Worm (Caenorhabditis elegans): ENCODE data around the gene srz-78.

srz-78 gene

DNA sequence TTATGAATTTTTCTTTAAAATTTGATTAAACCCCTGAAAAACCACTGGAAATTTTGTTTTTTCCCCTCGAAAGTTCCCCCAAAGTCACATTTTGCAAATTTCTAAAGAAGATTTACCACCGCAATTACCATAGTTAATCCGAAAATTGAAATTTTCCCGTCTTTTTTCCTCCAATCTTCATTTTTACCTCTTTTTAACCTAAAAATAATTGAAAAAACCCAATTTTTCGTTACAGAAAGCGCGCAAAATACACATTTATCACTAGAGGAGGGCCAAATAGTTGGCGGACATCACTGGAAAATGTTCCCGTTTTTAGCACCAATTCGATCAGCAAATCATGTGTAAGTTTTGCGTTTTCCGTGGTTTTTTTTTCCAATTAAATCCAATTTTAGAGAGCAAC, 25.0 kb downstream of the srz-78 start, which contains the start of gene unc-33:
Gene unc-33, plus strand, starts transcription at position 301 of the 400 bp plus-strand sequence.
- TF ChIP-seq ceh-45 (GFP tag; IDR thresholded peaks at IDR 0.05): no peak
- no peak for TF ChIP-seq K02D7.2 (tag; optimal IDR thresholded peaks at IDR 0.05)
- no peak for TF ChIP-seq F13H6.1 (tag; optimal IDR thresholded peaks at IDR 0.05)
- no peak for TF ChIP-seq syd-9 (tag; optimal IDR thresholded peaks at IDR 0.05)
- TF ChIP-seq pat-9 (tag; optimal IDR thresholded peaks at IDR 0.05): no peak
- no peak for TF ChIP-seq unc-55 (GFP tag; optimal IDR thresholded peaks at IDR 0.05)
- TF ChIP-seq elt-4 (tag; optimal IDR thresholded peaks at IDR 0.05): no peak
- no peak for TF ChIP-seq ceh-22 (tag; optimal IDR thresholded peaks at IDR 0.05)
- no peak for TF ChIP-seq ceh-31 (tag; optimal IDR thresholded peaks at IDR 0.05)
- TF ChIP-seq ztf-16 (tag; optimal IDR thresholded peaks at IDR 0.05): no peak
- no peak for TF ChIP-seq Y22D7AL.16 (tag; optimal IDR thresholded peaks at IDR 0.05)

DNA sequence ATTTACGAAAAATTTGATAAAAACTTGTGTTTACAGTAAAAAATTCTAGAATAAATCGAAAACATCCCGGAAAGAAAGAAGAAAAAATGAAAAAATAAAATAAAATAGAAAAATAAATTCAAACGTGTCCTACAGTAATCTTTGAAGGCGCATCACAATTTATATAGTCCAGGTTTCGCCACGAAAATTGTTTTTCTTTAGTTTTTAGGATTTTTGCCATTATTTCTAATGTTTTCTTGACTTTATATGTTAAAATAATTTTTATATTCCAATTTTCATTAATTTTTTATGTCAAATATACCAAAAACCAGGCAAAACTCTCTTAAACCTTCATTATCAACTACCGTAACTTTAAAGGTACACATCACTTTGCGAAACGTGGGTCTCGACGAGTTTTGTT, 26.0 kb downstream of the srz-78 start:
- no peak for TF ChIP-seq odd-2 (tag; optimal IDR thresholded peaks at IDR 0.05)
- TF ChIP-seq nhr-232 (tag; optimal IDR thresholded peaks at IDR 0.05): no peak
- TF ChIP-seq unc-55 (GFP tag; optimal IDR thresholded peaks at IDR 0.05): no peak
- TF ChIP-seq dve-1 (tag; optimal IDR thresholded peaks at IDR 0.05): no peak
- TF ChIP-seq hlh-15 (tag; optimal IDR thresholded peaks at IDR 0.05): no peak
- TF ChIP-seq C08G9.2 (tag; optimal IDR thresholded peaks at IDR 0.05): no peak
- TF ChIP-seq ceh-31 (tag; optimal IDR thresholded peaks at IDR 0.05): no peak
- no peak for TF ChIP-seq ttx-3 (tag; optimal IDR thresholded peaks at IDR 0.05)

DNA sequence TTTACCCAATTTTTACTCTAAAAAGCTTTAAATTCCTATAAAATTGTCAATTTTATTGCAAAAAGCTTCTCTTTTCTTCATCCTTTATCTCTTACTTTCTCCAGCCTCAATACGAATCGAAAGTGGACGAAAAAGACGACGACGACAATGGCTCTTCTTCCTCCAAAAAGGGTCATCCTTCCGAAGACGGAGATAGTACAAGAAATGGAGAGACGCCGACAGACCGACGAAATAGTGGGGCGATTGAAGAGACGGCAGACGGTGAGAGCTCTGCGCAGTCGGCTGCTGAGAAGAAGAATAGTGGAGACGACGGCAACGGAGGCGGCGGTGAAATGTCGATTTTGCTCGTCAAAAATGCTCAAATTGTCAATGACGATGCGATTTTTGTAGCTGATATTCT, 27.8 kb downstream of the srz-78 start:
- peak; percentile 50 for TF ChIP-seq unc-55 (GFP tag; optimal IDR thresholded peaks at IDR 0.05)
- no peak for TF ChIP-seq fax-1 (tag; optimal IDR thresholded peaks at IDR 0.05)
- TF ChIP-seq ceh-31 (tag; optimal IDR thresholded peaks at IDR 0.05): peak; percentile 46
- TF ChIP-seq fkh-10 (GFP tag; optimal IDR thresholded peaks at IDR 0.05): no peak
- no peak for TF ChIP-seq ceh-18 (tag; optimal IDR thresholded peaks at IDR 0.05)
- TF ChIP-seq nfya-1 (tag; optimal IDR thresholded peaks at IDR 0.05): peak; percentile 29
- TF ChIP-seq hlh-13 (GFP tag; optimal IDR thresholded peaks at IDR 0.05): no peak

DNA sequence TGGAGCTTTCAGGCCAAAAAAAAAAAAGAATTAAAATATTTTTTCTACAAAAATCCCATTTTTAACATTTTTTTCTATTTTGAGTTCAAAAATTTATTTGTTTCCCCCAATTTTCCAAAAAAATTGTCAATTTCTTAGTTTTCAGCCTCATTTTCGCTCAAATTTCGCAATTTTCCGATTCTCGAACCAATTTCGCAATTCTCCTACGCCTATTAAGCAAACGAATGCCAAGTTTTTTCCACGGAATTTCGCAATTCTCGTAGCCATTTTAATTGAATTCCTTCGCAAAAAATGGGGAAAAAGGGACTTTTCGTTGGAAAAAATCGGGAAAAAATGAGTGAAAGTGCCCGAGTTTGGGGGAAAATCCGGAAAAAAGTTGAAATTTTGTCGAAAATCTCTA, 28.8 kb downstream of the srz-78 start:
- TF ChIP-seq syd-9 (tag; optimal IDR thresholded peaks at IDR 0.05): no peak
- TF ChIP-seq unc-3 (GFP tag; conservative IDR thresholded peaks at IDR 0.05): no peak
- TF ChIP-seq unc-3 (tag; optimal IDR thresholded peaks at IDR 0.05): no peak
- TF ChIP-seq Y22D7AL.16 (tag; optimal IDR thresholded peaks at IDR 0.05): no peak
- no peak for TF ChIP-seq pha-4 (tag; optimal IDR thresholded peaks at IDR 0.05)
- no peak for TF ChIP-seq tbx-7 (tag; optimal IDR thresholded peaks at IDR 0.05)
- TF ChIP-seq pqm-1 (tag; optimal IDR thresholded peaks at IDR 0.05): no peak
- no peak for TF ChIP-seq dve-1 (tag; optimal IDR thresholded peaks at IDR 0.05)
- no peak for TF ChIP-seq pax-1 (tag; optimal IDR thresholded peaks at IDR 0.05)
- no peak for TF ChIP-seq npax-4 (tag; optimal IDR thresholded peaks at IDR 0.05)
- no peak for TF ChIP-seq nhr-232 (tag; optimal IDR thresholded peaks at IDR 0.05)
- no peak for TF ChIP-seq ceh-9 (tag; optimal IDR thresholded peaks at IDR 0.05)
- no peak for TF ChIP-seq C08G9.2 (tag; optimal IDR thresholded peaks at IDR 0.05)
- TF ChIP-seq elt-4 (tag; optimal IDR thresholded peaks at IDR 0.05): no peak
- no peak for TF ChIP-seq ceh-2 (tag; optimal IDR thresholded peaks at IDR 0.05)
- no peak for TF ChIP-seq unc-86 (tag; optimal IDR thresholded peaks at IDR 0.05)
- TF ChIP-seq C38D4.7 (GFP tag; optimal IDR thresholded peaks at IDR 0.05): no peak
- no peak for TF ChIP-seq ahr-1 (tag; optimal IDR thresholded peaks at IDR 0.05)
- no peak for TF ChIP-seq fkh-10 (GFP tag; optimal IDR thresholded peaks at IDR 0.05)

DNA sequence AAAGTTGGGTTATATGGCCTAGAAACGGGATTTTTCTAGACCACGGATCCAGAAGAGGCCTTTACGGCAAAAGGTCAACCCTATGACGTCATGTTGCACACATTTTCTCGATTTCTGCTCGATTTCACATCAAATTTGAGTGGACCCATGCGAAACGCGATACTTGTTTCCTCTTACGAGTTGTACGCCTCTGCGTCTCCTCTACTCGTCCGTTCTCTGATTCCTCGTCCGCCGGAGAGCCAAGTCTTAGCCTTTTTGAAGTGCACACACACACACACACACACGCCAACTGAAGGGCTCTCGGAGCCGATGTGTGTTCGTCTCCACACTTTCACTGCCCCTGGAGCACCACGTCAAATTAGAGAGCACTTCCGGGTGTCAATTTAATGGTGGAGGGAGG, 29.4 kb downstream of the srz-78 start:
- TF ChIP-seq pqm-1 (tag; optimal IDR thresholded peaks at IDR 0.05) (no peak), pha-4 (tag; optimal IDR thresholded peaks at IDR 0.05) (no peak), C38D4.7 (GFP tag; optimal IDR thresholded peaks at IDR 0.05) (no peak), rnt-1 (tag; optimal IDR thresholded peaks at IDR 0.05) (no peak), C08G9.2 (tag; optimal IDR thresholded peaks at IDR 0.05) (no peak), che-1 (tag; optimal IDR thresholded peaks at IDR 0.05) (no peak), T23F11.4 (GFP tag; optimal IDR thresholded peaks at IDR 0.05) (no peak), F13H6.1 (tag; optimal IDR thresholded peaks at IDR 0.05) (no peak), zip-5 (tag; optimal IDR thresholded peaks at IDR 0.05) (no peak), ceh-9 (tag; optimal IDR thresholded peaks at IDR 0.05) (no peak), ceh-18 (tag; optimal IDR thresholded peaks at IDR 0.05) (no peak), pag-3 (tag; optimal IDR thresholded peaks at IDR 0.05; ENCODE audit: borderline replicate concordance) (no peak), madf-2 (tag; optimal IDR thresholded peaks at IDR 0.05) (no peak), nhr-11 (tag; optimal IDR thresholded peaks at IDR 0.05) (no peak), ceh-31 (tag; optimal IDR thresholded peaks at IDR 0.05) (peak; percentile 49), Y22D7AL.16 (tag; optimal IDR thresholded peaks at IDR 0.05) (no peak), ceh-45 (GFP tag; IDR thresholded peaks at IDR 0.05) (no peak), sdc-2 (tag; optimal IDR thresholded peaks at IDR 0.05) (no peak), unc-3 (GFP tag; conservative IDR thresholded peaks at IDR 0.05) (no peak), unc-3 (tag; optimal IDR thresholded peaks at IDR 0.05) (no peak), K09A11.1 (tag; optimal IDR thresholded peaks at IDR 0.05; ENCODE audit: insufficient read depth) (no peak), ahr-1 (tag; optimal IDR thresholded peaks at IDR 0.05) (no peak), elt-4 (tag; optimal IDR thresholded peaks at IDR 0.05) (no peak), fkh-6 (tag; optimal IDR thresholded peaks at IDR 0.05) (peak; percentile 38)

Data from whole organism, late embryonic.